Worm (Caenorhabditis elegans): ENCODE results near the gene Y57G11B.6.

- TF ChIP-seq ama-1 (optimal IDR thresholded peaks at IDR 0.05) (no peak), fos-1 (tag; optimal IDR thresholded peaks at IDR 0.05) (no peak), nhr-237 (tag; optimal IDR thresholded peaks at IDR 0.05) (no peak), ceh-16 (tag; optimal IDR thresholded peaks at IDR 0.05) (no peak), blmp-1 (tag; optimal IDR thresholded peaks at IDR 0.05; ENCODE audit: insufficient read depth) (no peak), mab-5 (tag; optimal IDR thresholded peaks at IDR 0.05) (no peak), nhr-12 (tag; optimal IDR thresholded peaks at IDR 0.05) (no peak), nhr-77 (tag; optimal IDR thresholded peaks at IDR 0.05) (no peak), aly-2 (tag; optimal IDR thresholded peaks at IDR 0.05) (no peak), elt-3 (tag; optimal IDR thresholded peaks at IDR 0.05) (no peak), snpc-4 (tag; optimal IDR thresholded peaks at IDR 0.05) (no peak), nhr-129 (tag; optimal IDR thresholded peaks at IDR 0.05) (no peak), unc-39 (tag; optimal IDR thresholded peaks at IDR 0.05) (no peak)
Measured at ce11 chrIV:14534967-14535366, 19.7 kb downstream of the Y57G11B.6 start, which contains the start of gene T27E7.4.
